Fruit fly (Drosophila melanogaster) whole organism, pupa: ENCODE data around the gene Vsx2.

Experiments used
- CG10348 ChIP-seq: fragments of 200-800 bp; sonication (Bioruptor generic); IDR thresholded peaks from 2 replicates; pipeline ENCODE4 v1.3.6; 2022; ENCODE audit warnings: missing biosample characterization, missing genetic modification characterization
- CG12605 ChIP-seq: fragments of 200-800 bp; sonication (Bioruptor generic); IDR thresholded peaks from 2 replicates; pipeline ENCODE4 v1.3.6; 2022; ENCODE audit warnings: missing biosample characterization, missing genetic modification characterization
- CG13204 ChIP-seq: fragments of 200-800 bp; sonication (Bioruptor generic); optimal IDR thresholded peaks from 2 replicates; lab custom pipeline; 2018; ENCODE audit warnings: missing biosample characterization, mild to moderate bottlenecking, missing genetic modification characterization, moderate library complexity
- CG14655 ChIP-seq: fragments of 200-800 bp; sonication (Bioruptor generic); optimal IDR thresholded peaks from 3 replicates; lab custom pipeline; 2017; ENCODE audit warnings: mild to moderate bottlenecking, missing biosample characterization, missing genetic modification reagents, missing genetic modification characterization
- CG15710 ChIP-seq: fragments of 200-800 bp; sonication (Bioruptor generic); optimal IDR thresholded peaks from 2 replicates; lab custom pipeline; 2018; ENCODE audit warnings: missing biosample characterization, mild to moderate bottlenecking, missing genetic modification characterization, moderate library complexity
- CG17806 ChIP-seq: fragments of 200-800 bp; sonication (Bioruptor generic); optimal IDR thresholded peaks from 2 replicates; lab custom pipeline; 2018; ENCODE audit warnings: missing biosample characterization, mild to moderate bottlenecking, missing genetic modification characterization, moderate library complexity
- CG32121 ChIP-seq: fragments of 200-800 bp; sonication (Bioruptor generic); IDR thresholded peaks from 2 replicates; pipeline ENCODE4 v1.3.6; 2022; ENCODE audit warnings: missing biosample characterization, missing genetic modification characterization
- CG34367 ChIP-seq: fragments of 200-800 bp; sonication (Bioruptor generic); optimal IDR thresholded peaks from 2 replicates; lab custom pipeline; 2018; ENCODE audit warnings: missing biosample characterization, mild to moderate bottlenecking, missing genetic modification characterization
- CG4496 ChIP-seq: fragments of 200-800 bp; sonication (Bioruptor generic); IDR thresholded peaks from 3 replicates; pipeline ENCODE4 v1.3.6; 2022; ENCODE audit warnings: missing biosample characterization, missing genetic modification characterization
- CG8159 ChIP-seq: fragments of 200-800 bp; sonication (Bioruptor generic); optimal IDR thresholded peaks from 3 replicates; lab custom pipeline; 2018; ENCODE audit warnings: missing biosample characterization, mild to moderate bottlenecking, missing genetic modification characterization, moderate library complexity
- CG8301 ChIP-seq: fragments of 200-800 bp; sonication (Bioruptor generic); optimal IDR thresholded peaks from 2 replicates; lab custom pipeline; 2018; ENCODE audit warnings: missing biosample characterization, mild to moderate bottlenecking, missing genetic modification characterization
- CG9948 ChIP-seq: fragments of 200-800 bp; sonication (Bioruptor generic); optimal IDR thresholded peaks from 2 replicates; lab custom pipeline; 2018; ENCODE audit warnings: missing biosample characterization, mild to moderate bottlenecking, missing genetic modification characterization, moderate library complexity
- D1 ChIP-seq: fragments of 200-800 bp; sonication (Bioruptor generic); optimal IDR thresholded peaks from 2 replicates; lab custom pipeline; 2018; ENCODE audit warnings: missing biosample characterization, mild to moderate bottlenecking, missing genetic modification characterization, moderate library complexity
- EcR ChIP-seq: fragments of 200-800 bp; sonication (Bioruptor generic); optimal IDR thresholded peaks from 3 replicates; lab custom pipeline; 2019; ENCODE audit warnings: missing biosample characterization, missing genetic modification characterization, mild to moderate bottlenecking, moderate library complexity, missing genetic modification reagents
- Ets98B ChIP-seq: fragments of 200-800 bp; sonication (Bioruptor generic); IDR thresholded peaks from 2 replicates; pipeline ENCODE4 v1.3.6; 2022; ENCODE audit warnings: missing biosample characterization, missing genetic modification characterization
- Pif1A ChIP-seq: fragments of 200-800 bp; sonication (Bioruptor generic); optimal IDR thresholded peaks from 3 replicates; lab custom pipeline; 2016; ENCODE audit warnings: missing biosample characterization, missing genetic modification characterization
- Pif1B ChIP-seq: fragments of 200-800 bp; sonication (Bioruptor generic); optimal IDR thresholded peaks from 3 replicates; lab custom pipeline; 2016; ENCODE audit warnings: missing biosample characterization, missing genetic modification characterization
- Snoo ChIP-seq: fragments of 200-800 bp; sonication (Bioruptor generic); optimal IDR thresholded peaks from 3 replicates; lab custom pipeline; 2017; ENCODE audit warnings: missing biosample characterization, mild to moderate bottlenecking, missing genetic modification characterization, inconsistent platforms
- fd96Ca ChIP-seq: fragments of 200-800 bp; sonication (Bioruptor generic); IDR thresholded peaks from 3 replicates; pipeline ENCODE4 v1.3.6; 2022; ENCODE audit warnings: missing biosample characterization, missing genetic modification characterization
- gl ChIP-seq: fragments of 200-800 bp; sonication (Bioruptor generic); optimal IDR thresholded peaks from 2 replicates; lab custom pipeline; 2018; ENCODE audit warnings: missing biosample characterization, mild to moderate bottlenecking, missing genetic modification characterization
- rn ChIP-seq: fragments of 200-800 bp; sonication (Bioruptor generic); IDR thresholded peaks from 2 replicates; pipeline ENCODE4 v1.3.6; 2022; ENCODE audit warnings: missing biosample characterization, missing genetic modification characterization

Gene Vsx2

DNA sequence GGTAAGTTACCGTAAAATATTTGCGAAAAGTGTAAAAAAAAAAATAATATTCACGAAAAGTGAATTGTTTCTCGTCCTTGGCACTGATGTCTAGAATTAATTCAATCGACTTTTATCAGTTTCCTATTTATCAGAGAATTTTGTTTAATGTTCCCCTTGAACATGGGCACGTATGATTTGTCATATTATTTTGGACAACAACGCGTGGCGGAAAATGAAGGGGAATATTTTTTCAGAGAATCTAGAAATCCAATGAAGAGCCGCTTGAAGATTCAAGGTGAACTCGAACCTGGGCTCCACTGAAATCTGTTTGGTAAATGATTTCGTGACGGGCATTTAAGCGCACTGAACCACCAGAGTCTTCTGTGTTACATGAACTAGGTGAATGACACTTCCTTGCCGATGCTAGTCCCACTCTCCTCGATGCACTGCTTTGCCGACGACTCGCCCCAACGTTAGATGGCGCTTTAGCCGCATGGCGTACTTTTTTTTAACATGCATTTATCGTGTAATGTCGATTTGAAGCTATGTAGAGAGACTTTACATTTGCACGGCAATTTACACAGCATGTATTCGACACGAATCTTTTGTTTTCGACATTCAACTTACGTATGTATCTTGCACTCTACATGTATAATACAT, 35.6 kb downstream of the Vsx2 start:
- TF ChIP-seq CG9948 (tag; lab: Kevin White, UChicago) = no peak
- peak; percentile 26; the same call in 1 of the 2 replicates for TF ChIP-seq CG32121 (GFP tag; lab: Robert Waterston, UW)
- no peak for TF ChIP-seq Pif1B (GFP tag; lab: Kevin White, UChicago)
- no peak for TF ChIP-seq rn (GFP tag; lab: Robert Waterston, UW)
- TF ChIP-seq CG12605 (GFP tag; lab: Robert Waterston, UW) = peak; percentile 36; the same call in 1 of the 2 replicates
- TF ChIP-seq gl (tag; lab: Kevin White, UChicago) = no peak
- no peak for TF ChIP-seq Pif1A (GFP tag; lab: Kevin White, UChicago)
- TF ChIP-seq Ets98B = peak; percentile 43; the same call in 1 of the 2 replicates
- TF ChIP-seq CG34367 (tag; lab: Kevin White, UChicago) = no peak
- peak; percentile 32 for TF ChIP-seq EcR (GFP tag; lab: Kevin White, UChicago)
- TF ChIP-seq CG8159 (tag; lab: Kevin White, UChicago) = no peak
- TF ChIP-seq D1 (tag; lab: Kevin White, UChicago) = no peak
- no peak for TF ChIP-seq Snoo (tag; lab: Kevin White, UChicago)
- TF ChIP-seq CG10348 (GFP tag; lab: Robert Waterston, UW) = peak; percentile 37; the same call in 1 of the 2 replicates

DNA sequence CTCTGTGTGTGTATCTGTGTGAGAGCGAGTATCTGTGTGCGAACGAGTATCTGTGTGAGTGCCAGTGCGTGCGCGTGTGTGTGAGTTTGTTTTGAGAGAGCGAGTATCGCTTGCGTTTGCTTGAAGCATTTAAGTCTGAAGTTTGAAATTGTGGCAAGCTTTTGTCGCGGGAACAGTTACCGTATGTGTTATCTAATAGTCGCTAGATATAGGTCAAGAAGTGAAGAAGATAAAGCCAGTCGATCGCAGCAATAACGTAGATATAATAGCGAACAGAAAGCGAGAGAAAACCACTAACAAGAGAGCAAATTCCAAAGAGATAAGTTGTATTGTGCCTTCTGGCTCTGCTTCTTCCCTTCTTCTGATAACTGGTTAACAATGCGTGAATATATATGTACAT, 41.8 kb downstream of the Vsx2 start:
- TF ChIP-seq Ets98B (peak; percentile 8; the same call in 1 of the 2 replicates), CG10348 (GFP tag; lab: Robert Waterston, UW) (no peak)

DNA sequence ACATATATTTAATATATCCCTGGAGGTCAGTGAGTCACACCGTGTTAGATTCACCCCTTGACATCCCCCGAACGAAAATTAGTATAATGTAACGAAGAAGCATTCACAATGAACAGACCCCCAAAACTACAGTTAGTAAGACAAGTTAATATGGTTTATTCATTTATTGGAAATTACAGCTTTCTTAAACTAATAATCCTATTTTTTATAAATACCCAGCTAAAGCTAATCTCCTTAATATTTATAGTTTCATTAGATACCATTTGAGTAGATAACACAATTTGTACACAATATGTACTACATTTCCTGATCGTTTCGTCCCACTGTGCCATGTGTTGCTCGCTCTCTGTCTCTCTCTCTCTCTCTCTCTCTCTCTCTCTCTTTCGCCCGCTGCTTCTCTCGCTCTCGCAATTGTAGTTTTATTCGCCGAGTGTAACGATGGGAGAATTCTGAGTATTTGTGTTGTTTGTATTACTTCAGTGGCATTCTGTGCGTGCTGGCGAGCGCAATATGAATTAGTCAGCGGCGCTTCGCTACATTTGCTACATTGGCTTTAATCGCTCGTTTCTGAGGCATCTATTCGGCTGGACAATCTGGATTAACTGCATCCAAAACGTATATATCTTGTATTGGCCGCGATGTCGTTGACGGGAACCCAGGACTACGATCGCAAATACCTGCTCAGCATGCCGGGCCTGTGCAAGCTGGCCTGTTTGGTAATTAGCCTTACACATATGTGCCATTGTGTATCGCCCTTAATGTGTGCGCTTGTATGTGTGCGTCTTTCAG, 43.0 kb downstream of the Vsx2 start:
- TF ChIP-seq CG32121 (GFP tag; lab: Robert Waterston, UW) (peak; percentile 16; the same call in 1 of the 2 replicates), CG4496 (GFP tag; lab: Robert Waterston, UW) (peak; percentile 42; the same call in 1 of the 3 replicates), CG8301 (tag; lab: Kevin White, UChicago) (peak; percentile 21), CG13204 (GFP tag; lab: Kevin White, UChicago) (peak; percentile 6), CG8159 (tag; lab: Kevin White, UChicago) (no peak), EcR (GFP tag; lab: Kevin White, UChicago) (no peak), CG17806 (tag; lab: Kevin White, UChicago) (peak; percentile 5), CG12605 (GFP tag; lab: Robert Waterston, UW) (peak; percentile 55; the same call in 1 of the 2 replicates), rn (GFP tag; lab: Robert Waterston, UW) (no peak), CG14655 (GFP tag; lab: Kevin White, UChicago) (peak; percentile 27), Pif1A (GFP tag; lab: Kevin White, UChicago) (peak; percentile 21), Pif1B (GFP tag; lab: Kevin White, UChicago) (peak; percentile 50), fd96Ca (peak; percentile 63; the same call in 2 of the 3 replicates)

DNA sequence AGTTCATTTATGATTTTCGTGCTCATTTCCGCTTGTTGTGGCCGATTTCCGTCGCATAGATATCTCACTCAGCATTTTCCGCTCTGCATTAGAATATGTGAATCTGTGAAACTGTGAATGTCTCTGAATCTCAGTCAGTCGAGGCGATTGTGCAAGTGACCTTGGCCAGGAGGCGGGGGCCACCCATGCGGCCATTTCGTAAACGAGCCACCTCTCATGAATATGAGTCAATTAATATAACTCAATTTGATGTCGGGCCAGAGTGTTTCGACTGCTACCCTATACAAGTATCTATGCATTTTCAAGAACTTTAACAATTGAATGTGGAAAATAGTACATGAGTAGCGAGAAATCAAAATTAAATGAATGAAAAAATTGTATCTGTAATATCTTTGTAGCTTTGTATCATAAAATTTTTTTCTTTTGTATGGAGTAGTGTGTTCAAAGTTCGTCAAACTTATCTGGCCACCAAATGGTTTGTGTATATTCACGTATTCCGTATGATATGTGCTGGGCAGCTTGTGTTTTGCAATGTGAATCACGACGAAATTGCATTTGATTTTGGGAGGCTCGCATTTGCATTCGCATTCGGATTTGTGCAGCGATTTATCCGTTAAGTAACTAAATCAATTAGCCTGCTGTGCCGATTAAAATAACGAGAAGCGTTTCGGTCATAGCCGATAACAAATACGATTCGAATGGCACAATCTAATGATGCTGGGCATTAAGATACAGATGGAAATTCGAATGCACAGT, 43.9 kb downstream of the Vsx2 start, which contains the start of gene CG12730:
CG12730 (plus strand) TSS at position 706 of the 756 bp plus-strand sequence.
- TF ChIP-seq gl (tag; lab: Kevin White, UChicago) (no peak), CG10348 (GFP tag; lab: Robert Waterston, UW) (no peak), D1 (tag; lab: Kevin White, UChicago) (no peak), CG4496 (GFP tag; lab: Robert Waterston, UW) (peak; percentile 57), fd96Ca (0 out of 3 replicates have a peak, but pooled peaks have one; percentile 7), CG32121 (GFP tag; lab: Robert Waterston, UW) (peak; percentile 65), Ets98B (peak; percentile 53), CG17806 (tag; lab: Kevin White, UChicago) (no peak), Pif1B (GFP tag; lab: Kevin White, UChicago) (no peak), CG9948 (tag; lab: Kevin White, UChicago) (no peak), CG8301 (tag; lab: Kevin White, UChicago) (no peak)

DNA sequence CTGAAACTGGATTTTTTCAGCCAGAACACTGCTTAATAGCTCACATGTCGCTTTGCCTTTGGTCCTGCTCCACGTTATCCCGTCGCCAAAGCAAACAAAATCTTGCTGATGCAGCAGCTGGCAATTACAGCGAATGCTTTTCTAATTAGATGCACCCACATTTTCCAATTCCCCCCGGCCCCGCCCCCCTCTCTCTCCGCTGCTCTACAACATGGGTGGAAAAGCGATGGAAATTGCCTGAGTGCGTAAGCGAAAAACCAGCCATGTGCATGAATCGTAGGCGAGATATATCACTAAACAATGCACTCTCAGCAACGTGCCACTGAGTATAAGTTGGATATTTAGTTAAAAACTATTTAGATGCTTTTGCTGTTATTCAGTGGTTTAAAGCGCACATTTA, 44.8 kb downstream of the Vsx2 start:
- TF ChIP-seq fd96Ca (no peak), gl (tag; lab: Kevin White, UChicago) (no peak), D1 (tag; lab: Kevin White, UChicago) (no peak), CG32121 (GFP tag; lab: Robert Waterston, UW) (no peak), Pif1B (GFP tag; lab: Kevin White, UChicago) (no peak), CG17806 (tag; lab: Kevin White, UChicago) (no peak), CG9948 (tag; lab: Kevin White, UChicago) (no peak), CG13204 (GFP tag; lab: Kevin White, UChicago) (no peak), CG15710 (no peak), EcR (GFP tag; lab: Kevin White, UChicago) (no peak), CG34367 (tag; lab: Kevin White, UChicago) (no peak), CG12605 (GFP tag; lab: Robert Waterston, UW) (no peak), Ets98B (no peak), rn (GFP tag; lab: Robert Waterston, UW) (no peak), CG8159 (tag; lab: Kevin White, UChicago) (no peak), Pif1A (GFP tag; lab: Kevin White, UChicago) (no peak), Snoo (tag; lab: Kevin White, UChicago) (no peak), CG4496 (GFP tag; lab: Robert Waterston, UW) (no peak), CG14655 (GFP tag; lab: Kevin White, UChicago) (no peak), CG8301 (tag; lab: Kevin White, UChicago) (no peak)
